Fruit fly (Drosophila melanogaster) whole organism, embryonic: ENCODE data around the gene HIP-R.

Experiments
- Adf1 ChIP-seq: fragments of 200-800 bp; sonication (Bioruptor generic); IDR thresholded peaks from 2 replicates; pipeline ENCODE4 v1.3.6; 2022; ENCODE audit warnings: missing biosample characterization, missing genetic modification characterization
- Atf6 ChIP-seq: fragments of 200-800 bp; sonication (Bioruptor generic); IDR thresholded peaks from 2 replicates; pipeline ENCODE4 v1.3.6; 2022; ENCODE audit warnings: missing biosample characterization, missing genetic modification characterization
- Bdp1 ChIP-seq: fragments of 200-800 bp; sonication (Bioruptor generic); optimal IDR thresholded peaks from 3 replicates; lab custom pipeline; 2016; ENCODE audit warnings: missing biosample characterization, missing genetic modification characterization
- CG10267 ChIP-seq: fragments of 200-800 bp; sonication (Bioruptor generic); optimal IDR thresholded peaks from 2 replicates; lab custom pipeline; 2018; ENCODE audit warnings: missing biosample characterization, mild to moderate bottlenecking, missing genetic modification characterization, moderate library complexity
- CG10462 ChIP-seq: fragments of 200-800 bp; sonication (Bioruptor generic); optimal IDR thresholded peaks from 2 replicates; lab custom pipeline; 2016; ENCODE audit warnings: missing biosample characterization, missing genetic modification characterization
- CG11723 ChIP-seq: fragments of 200-800 bp; sonication (Bioruptor generic); optimal IDR thresholded peaks from 2 replicates; lab custom pipeline; 2017; ENCODE audit warnings: missing biosample characterization, mild to moderate bottlenecking, missing genetic modification characterization
- CG17359 ChIP-seq: fragments of 200-800 bp; sonication (Bioruptor generic); optimal IDR thresholded peaks from 3 replicates; lab custom pipeline; 2018; ENCODE audit warnings: missing biosample characterization, mild to moderate bottlenecking, missing genetic modification characterization, moderate library complexity
- CG17361 ChIP-seq: fragments of 200-800 bp; sonication (Bioruptor generic); IDR thresholded peaks from 3 replicates; pipeline ENCODE4 v1.3.6; 2022; ENCODE audit warnings: missing biosample characterization, missing genetic modification characterization
- CG1832 ChIP-seq: fragments of 200-800 bp; sonication (Bioruptor generic); optimal IDR thresholded peaks from 2 replicates; lab custom pipeline; 2017; ENCODE audit warnings: missing biosample characterization, mild to moderate bottlenecking, missing genetic modification characterization, inconsistent platforms
- CG18619 ChIP-seq: fragments of 200-800 bp; sonication (Bioruptor generic); optimal IDR thresholded peaks from 3 replicates; lab custom pipeline; 2017; ENCODE audit warnings: missing biosample characterization, mild to moderate bottlenecking, missing genetic modification characterization
- CG2889 ChIP-seq: fragments of 200-800 bp; sonication (Bioruptor generic); IDR thresholded peaks from 3 replicates; pipeline ENCODE4 v1.3.6; 2022; ENCODE audit warnings: missing biosample characterization, missing genetic modification characterization
- CG31441 ChIP-seq: fragments of 200-800 bp; sonication (Bioruptor generic); IDR thresholded peaks from 2 replicates; pipeline ENCODE4 v1.3.6; 2022; ENCODE audit warnings: missing biosample characterization, missing genetic modification characterization
- CG3163 ChIP-seq: fragments of 200-800 bp; sonication (Bioruptor generic); optimal IDR thresholded peaks from 3 replicates; lab custom pipeline; 2016; ENCODE audit warnings: missing biosample characterization, missing genetic modification characterization
- CG6654 ChIP-seq: fragments of 200-800 bp; sonication (Bioruptor generic); optimal IDR thresholded peaks from 2 replicates; lab custom pipeline; 2017; ENCODE audit warnings: missing biosample characterization, mild to moderate bottlenecking, missing genetic modification characterization
- CG6765 ChIP-seq: fragments of 200-800 bp; sonication (Bioruptor generic); optimal IDR thresholded peaks from 3 replicates; lab custom pipeline; 2017; ENCODE audit warnings: missing biosample characterization, mild to moderate bottlenecking, missing genetic modification characterization
- CG6813 ChIP-seq: fragments of 200-800 bp; sonication (Bioruptor generic); optimal IDR thresholded peaks from 2 replicates; lab custom pipeline; 2017; ENCODE audit warnings: missing biosample characterization, missing genetic modification characterization, mild to moderate bottlenecking, moderate library complexity, missing genetic modification reagents
- CG7357 ChIP-seq: fragments of 200-800 bp; sonication (Bioruptor generic); IDR thresholded peaks from 3 replicates; pipeline ENCODE4 v1.3.6; 2022; ENCODE audit warnings: missing biosample characterization, missing genetic modification characterization
- CG7928 ChIP-seq: fragments of 200-800 bp; sonication (Bioruptor generic); optimal IDR thresholded peaks from 2 replicates; lab custom pipeline; 2017; ENCODE audit warnings: missing biosample characterization, mild to moderate bottlenecking, missing genetic modification characterization
- Dip3 ChIP-seq: fragments of 200-800 bp; sonication (Bioruptor generic); optimal IDR thresholded peaks from 3 replicates; lab custom pipeline; 2016; ENCODE audit warnings: missing biosample characterization, missing genetic modification characterization
- Dp ChIP-seq: fragments of 200-800 bp; sonication (Bioruptor generic); optimal IDR thresholded peaks from 2 replicates; lab custom pipeline; 2018; ENCODE audit warnings: missing biosample characterization, mild to moderate bottlenecking, missing genetic modification characterization, moderate library complexity
- Hmr ChIP-seq: fragments of 200-800 bp; sonication (Bioruptor generic); optimal IDR thresholded peaks from 3 replicates; lab custom pipeline; 2017; ENCODE audit warnings: mild to moderate bottlenecking, missing biosample characterization, missing genetic modification reagents, missing genetic modification characterization
- Jarid2 ChIP-seq: fragments of 200-800 bp; sonication (Bioruptor generic); optimal IDR thresholded peaks from 3 replicates; lab custom pipeline; 2017; ENCODE audit warnings: mild to moderate bottlenecking, missing biosample characterization, missing genetic modification reagents, missing genetic modification characterization
- Lim3 ChIP-seq: fragments of 200-800 bp; sonication (Bioruptor generic); IDR thresholded peaks from 2 replicates; pipeline ENCODE4 v1.3.6; 2022; ENCODE audit warnings: missing biosample characterization, missing genetic modification characterization
- Med ChIP-seq: fragments of 200-800 bp; sonication (Bioruptor generic); peaks from one replicate; lab custom pipeline; 2016; ENCODE audit warnings: missing biosample characterization, missing genetic modification characterization, mild to moderate bottlenecking, inconsistent platforms, moderate library complexity
- Oli ChIP-seq: fragments of 200-800 bp; sonication (Bioruptor generic); optimal IDR thresholded peaks from 2 replicates; lab custom pipeline; 2018; ENCODE audit warnings: missing biosample characterization, mild to moderate bottlenecking, missing genetic modification characterization, moderate library complexity
- Rfx ChIP-seq: fragments of 200-800 bp; sonication (Bioruptor generic); IDR thresholded peaks from 2 replicates; pipeline ENCODE4 v1.3.6; 2022; ENCODE audit warnings: missing biosample characterization, missing genetic modification characterization
- Sin3A ChIP-seq: fragments of >200 bp; optimal IDR thresholded peaks from 2 replicates; lab custom pipeline; 2018
- Stat92E ChIP-seq, 3 experiments: fragments of >200 bp in 2 of 3; fragments of 200-800 bp in 1 of 3; sonication (Bioruptor generic) in 1 of 3; optimal IDR thresholded peaks; 2 replicates each; lab custom pipeline; 2017 to 2019; ENCODE audit warnings: missing biosample characterization in 3 of 3, missing genetic modification characterization in 3 of 3, mild to moderate bottlenecking in 1 of 3, moderate library complexity in 1 of 3
- YL-1 ChIP-seq: fragments of 200-800 bp; sonication (Bioruptor generic); optimal IDR thresholded peaks from 3 replicates; lab custom pipeline; 2017; ENCODE audit warnings: missing biosample characterization, mild to moderate bottlenecking, missing genetic modification characterization
- ara ChIP-seq: fragments of 200-800 bp; sonication (Bioruptor generic); IDR thresholded peaks from 2 replicates; pipeline ENCODE4 v1.3.6; 2022; ENCODE audit warnings: missing biosample characterization, missing genetic modification characterization
- bcd ChIP-seq: fragments of 200-800 bp; sonication (Bioruptor generic); optimal IDR thresholded peaks from 2 replicates; lab custom pipeline; 2017; ENCODE audit warnings: missing biosample characterization, mild to moderate bottlenecking, missing genetic modification characterization
- btn ChIP-seq: fragments of 200-800 bp; sonication (Bioruptor generic); optimal IDR thresholded peaks from 2 replicates; lab custom pipeline; 2016; ENCODE audit warnings: missing biosample characterization, missing genetic modification characterization
- fd96Cb ChIP-seq: fragments of 200-800 bp; sonication (Bioruptor generic); optimal IDR thresholded peaks from 2 replicates; lab custom pipeline; 2018; ENCODE audit warnings: missing biosample characterization, mild to moderate bottlenecking, missing genetic modification characterization, moderate library complexity
- gfzf ChIP-seq: fragments of 200-800 bp; sonication (Bioruptor generic); optimal IDR thresholded peaks from 2 replicates; lab custom pipeline; 2016; ENCODE audit warnings: missing biosample characterization, mild to moderate bottlenecking, missing genetic modification characterization, moderate library complexity
- gro ChIP-seq: fragments of 200-800 bp; sonication (Bioruptor generic); optimal IDR thresholded peaks from 2 replicates; lab custom pipeline; 2016; ENCODE audit warnings: missing biosample characterization, missing genetic modification characterization
- hkb ChIP-seq, 2 experiments: fragments of 200-800 bp in 1 of 2; fragments of >200 bp in 1 of 2; sonication (Bioruptor generic) in 1 of 2; IDR thresholded peaks in 1 of 2; optimal IDR thresholded peaks in 1 of 2; 2 replicates each; pipeline versions ENCODE4 v1.3.6 to Lab custom; 2017 to 2022; ENCODE audit warnings: missing biosample characterization in 1 of 2, missing genetic modification characterization in 1 of 2
- lab ChIP-seq: fragments of 200-800 bp; sonication (Bioruptor generic); optimal IDR thresholded peaks from 3 replicates; lab custom pipeline; 2017; ENCODE audit warnings: missing biosample characterization, missing genetic modification characterization, mild to moderate bottlenecking, moderate library complexity, missing genetic modification reagents
- mam ChIP-seq: fragments of 200-800 bp; sonication (Bioruptor generic); optimal IDR thresholded peaks from 3 replicates; lab custom pipeline; 2016; ENCODE audit warnings: missing biosample characterization, missing genetic modification characterization
- nerfin-2 ChIP-seq: fragments of 200-800 bp; sonication (Bioruptor generic); IDR thresholded peaks from 2 replicates; pipeline ENCODE4 v1.3.6; 2022; ENCODE audit warnings: missing biosample characterization, missing genetic modification characterization; ENCODE audit not compliant: partially characterized antibody
- otp ChIP-seq: fragments of 200-800 bp; sonication (Bioruptor generic); IDR thresholded peaks from 3 replicates; pipeline ENCODE4, ENCODE4 v1.3.6; 2022; ENCODE audit warnings: missing biosample characterization, missing genetic modification characterization
- pnt ChIP-seq: fragments of 200-800 bp; sonication (Bioruptor generic); optimal IDR thresholded peaks from 3 replicates; lab custom pipeline; 2016; ENCODE audit warnings: missing biosample characterization, missing genetic modification characterization
- sens ChIP-seq: fragments of 200-800 bp; sonication (Bioruptor generic); peaks from one replicate; lab custom pipeline; 2016; ENCODE audit warnings: missing biosample characterization, missing genetic modification characterization
- sim ChIP-seq: fragments of 200-800 bp; sonication (Bioruptor generic); IDR thresholded peaks from 2 replicates; pipeline ENCODE4 v1.3.6; 2022; ENCODE audit warnings: missing biosample characterization, missing genetic modification characterization
- sna ChIP-seq: fragments of 200-800 bp; sonication (Bioruptor generic); IDR thresholded peaks from 2 replicates; pipeline ENCODE4 v1.3.6; 2022; ENCODE audit warnings: missing biosample characterization, missing genetic modification characterization; ENCODE audit not compliant: partially characterized antibody
- sug ChIP-seq: fragments of 200-800 bp; optimal IDR thresholded peaks from 2 replicates; lab custom pipeline; 2019; ENCODE audit warnings: missing biosample characterization, mild to moderate bottlenecking, missing genetic modification characterization, moderate library complexity
- tap ChIP-seq: fragments of 200-800 bp; optimal IDR thresholded peaks from 3 replicates; lab custom pipeline; 2019; ENCODE audit warnings: missing biosample characterization, mild to moderate bottlenecking, missing genetic modification characterization, moderate library complexity
- tgo ChIP-seq: fragments of 200-800 bp; sonication (Bioruptor generic); IDR thresholded peaks from 3 replicates; pipeline ENCODE4 v1.3.6; 2022; ENCODE audit warnings: missing biosample characterization, missing genetic modification characterization
- tin ChIP-seq: fragments of 200-800 bp; sonication (Bioruptor generic); optimal IDR thresholded peaks from 3 replicates; lab custom pipeline; 2016; ENCODE audit warnings: missing biosample characterization, missing genetic modification characterization
- tio ChIP-seq: fragments of 200-800 bp; sonication (Bioruptor generic); optimal IDR thresholded peaks from 2 replicates; lab custom pipeline; 2017; ENCODE audit warnings: missing biosample characterization, missing genetic modification characterization, inconsistent platforms
- unpg ChIP-seq: fragments of 200-800 bp; sonication (Bioruptor generic); optimal IDR thresholded peaks from 3 replicates; lab custom pipeline; 2018; ENCODE audit warnings: missing biosample characterization, mild to moderate bottlenecking, missing genetic modification characterization, moderate library complexity

Gene HIP-R

dm6 chrX:3811340-3811788 is 21.6 kb downstream of the HIP-R start, which contains the start of gene ec (continued):
- 0 out of 2 replicates have a peak, but pooled peaks have one; percentile 33 for TF ChIP-seq Rfx (GFP tag; lab: Robert Waterston, UW)
- TF ChIP-seq Atf6 (GFP tag; lab: Robert Waterston, UW): 0 out of 2 replicates have a peak, but pooled peaks have one; percentile 26
- no peak for TF ChIP-seq CG6654
- peak; percentile 51 for TF ChIP-seq CG10267 (tag; lab: Kevin White, UChicago)
- TF ChIP-seq Sin3A (lab: Kevin White, UChicago): no peak
- no peak for TF ChIP-seq CG11723 (GFP tag; lab: Kevin White, UChicago)
- TF ChIP-seq CG18619 (GFP tag; lab: Kevin White, UChicago): peak; percentile 11
- TF ChIP-seq sug (tag; lab: Kevin White, UChicago): peak; percentile 11
- TF ChIP-seq hkb (optimal IDR thresholded peaks at IDR 0.05; lab: Kevin White, UChicago): peak; percentile 91
- no peak; the same call in 1 of the 2 replicates for TF ChIP-seq hkb (GFP tag; IDR thresholded peaks at IDR 0.05; lab: Robert Waterston, UW)
- no peak for TF ChIP-seq unpg
- TF ChIP-seq Med: peak; percentile 89
- TF ChIP-seq CG1832 (GFP tag; lab: Kevin White, UChicago): no peak
- peak in 1 of 3 experiments; percentile 56 for TF ChIP-seq Stat92E (GFP tag; optimal IDR thresholded peaks at IDR 0.05; lab: Kevin White, UChicago)
- peak; percentile 35 for TF ChIP-seq Dip3 (GFP tag; lab: Kevin White, UChicago)
- TF ChIP-seq CG2889 (GFP tag; lab: Robert Waterston, UW): no peak
- TF ChIP-seq tin (GFP tag; lab: Kevin White, UChicago): no peak
- TF ChIP-seq CG10462 (GFP tag; lab: Kevin White, UChicago): no peak
- TF ChIP-seq Jarid2 (GFP tag; lab: Kevin White, UChicago): peak; percentile 99
- peak; percentile 18 for TF ChIP-seq tap (tag; lab: Kevin White, UChicago)
- peak; percentile 85 for TF ChIP-seq sens
- peak; percentile 38 for TF ChIP-seq Dp (GFP tag; lab: Kevin White, UChicago)
- TF ChIP-seq Adf1 (GFP tag; lab: Robert Waterston, UW): peak; percentile 36; the same call in 1 of the 2 replicates
- peak; percentile 41 for TF ChIP-seq Bdp1 (GFP tag; lab: Kevin White, UChicago)
- TF ChIP-seq CG6765 (GFP tag; lab: Kevin White, UChicago): peak; percentile 61
- peak; percentile 14 for TF ChIP-seq CG7928 (GFP tag; lab: Kevin White, UChicago)
- peak; percentile 36 for TF ChIP-seq CG17359 (tag; lab: Kevin White, UChicago)
- TF ChIP-seq YL-1 (GFP tag; lab: Kevin White, UChicago): no peak
- no peak for TF ChIP-seq CG7357
- TF ChIP-seq tgo: no peak
- no peak for TF ChIP-seq gro (GFP tag; lab: Kevin White, UChicago)
- 0 out of 2 replicates have a peak, but pooled peaks have one; percentile 36 for TF ChIP-seq ara (GFP tag; lab: Robert Waterston, UW)
- no peak for TF ChIP-seq nerfin-2
- no peak for TF ChIP-seq sim (GFP tag; lab: Robert Waterston, UW)
- TF ChIP-seq tio (GFP tag; lab: Kevin White, UChicago): no peak
- TF ChIP-seq mam (GFP tag; lab: Kevin White, UChicago): no peak
- peak; percentile 47 for TF ChIP-seq CG3163
- TF ChIP-seq CG6813 (GFP tag; lab: Kevin White, UChicago): peak; percentile 28
- peak; percentile 64 for TF ChIP-seq Hmr
- peak; percentile 3 for TF ChIP-seq pnt (GFP tag; lab: Kevin White, UChicago)
- 0 out of 3 replicates have a peak, but pooled peaks have one; percentile 39 for TF ChIP-seq otp (GFP tag; lab: Robert Waterston, UW)
- TF ChIP-seq sna (GFP tag; lab: Robert Waterston, UW): 0 out of 2 replicates have a peak, but pooled peaks have one; percentile 15
- TF ChIP-seq bcd (GFP tag; lab: Kevin White, UChicago): no peak
- TF ChIP-seq btn (GFP tag; lab: Kevin White, UChicago): peak; percentile 4
- no peak for TF ChIP-seq CG17361 (GFP tag; lab: Robert Waterston, UW)
- no peak for TF ChIP-seq fd96Cb (tag; lab: Kevin White, UChicago)
- TF ChIP-seq CG31441 (GFP tag; lab: Robert Waterston, UW): no peak; the same call in 1 of the 2 replicates
- no peak for TF ChIP-seq Oli (tag; lab: Kevin White, UChicago)
- no peak for TF ChIP-seq Lim3 (GFP tag; lab: Robert Waterston, UW)
- peak; percentile 37 for TF ChIP-seq lab
- peak; percentile 85 for TF ChIP-seq gfzf
